Fruit fly (Drosophila melanogaster): ENCODE measurements around the gene Rbsn-5.

The Rbsn-5 gene

dm6 chr2L:8198757-8199156 lies 39.1 kb downstream of the Rbsn-5 start, which contains the start of gene PGAP5 (continued):
- TF ChIP-seq CG13287 (GFP tag; IDR thresholded peaks at IDR 0.05; ENCODE audit: partially characterized antibody), result peak; percentile 99
- no peak for TF ChIP-seq gsb-n (tag; optimal IDR thresholded peaks at IDR 0.05)
- TF ChIP-seq NFAT (GFP tag; IDR thresholded peaks at IDR 0.05), result no peak
- TF ChIP-seq CTCF (GFP tag; optimal IDR thresholded peaks at IDR 0.05), result no peak
- no peak for TF ChIP-seq CG8924 (tag; optimal IDR thresholded peaks at IDR 0.05)
- peak; percentile 47 for TF ChIP-seq MESR4 (GFP tag; optimal IDR thresholded peaks at IDR 0.05)
- TF ChIP-seq pan (optimal IDR thresholded peaks at IDR 0.05), result no peak
- no peak for TF ChIP-seq pan (GFP tag; optimal IDR thresholded peaks at IDR 0.05 in 1 of 2, IDR thresholded peaks at IDR 0.05 in 1 of 2)
- peak; percentile 93 for TF ChIP-seq chinmo (GFP tag; IDR thresholded peaks at IDR 0.05; ENCODE audit: partially characterized antibody)
- no peak for TF ChIP-seq CG12391 (tag; optimal IDR thresholded peaks at IDR 0.05)
- TF ChIP-seq CG34376 (GFP tag; optimal IDR thresholded peaks at IDR 0.05), result peak; percentile 24
- no peak for TF ChIP-seq oc (tag; optimal IDR thresholded peaks at IDR 0.05)
- TF ChIP-seq Dll (GFP tag; IDR thresholded peaks at IDR 0.05; ENCODE audit: partially characterized antibody), result peak; percentile 96
- TF ChIP-seq gcm2 (GFP tag; optimal IDR thresholded peaks at IDR 0.05), result peak; percentile 34
- TF ChIP-seq crp (GFP tag; optimal IDR thresholded peaks at IDR 0.05), result peak in 1 of 2 experiments; percentile 2
- no peak for TF ChIP-seq Optix (GFP tag; IDR thresholded peaks at IDR 0.05)
- peak; percentile 93 for TF ChIP-seq CG10267 (tag; optimal IDR thresholded peaks at IDR 0.05)
- TF ChIP-seq CG2129 (GFP tag; IDR thresholded peaks at IDR 0.05; ENCODE audit: partially characterized antibody), result peak; percentile 94
- peak; percentile 94 for TF ChIP-seq CG6791 (GFP tag; IDR thresholded peaks at IDR 0.05; ENCODE audit: partially characterized antibody)
- no peak for TF ChIP-seq Hmr (GFP tag; optimal IDR thresholded peaks at IDR 0.05)
- TF ChIP-seq CG12071 (GFP tag; optimal IDR thresholded peaks at IDR 0.05), result no peak
- peak; percentile 16 for TF ChIP-seq ems (GFP tag; optimal IDR thresholded peaks at IDR 0.05)
- no peak for TF ChIP-seq Vsx1 (GFP tag; optimal IDR thresholded peaks at IDR 0.05)
- no peak for TF ChIP-seq CG31365 (tag; optimal IDR thresholded peaks at IDR 0.05)
- TF ChIP-seq Xrp1 (GFP tag; IDR thresholded peaks at IDR 0.05), result no peak
- TF ChIP-seq CG12769 (tag; optimal IDR thresholded peaks at IDR 0.05), result no peak
- TF ChIP-seq slbo (GFP tag; IDR thresholded peaks at IDR 0.05), result peak; percentile 42; the same call in 1 of the 2 replicates
- peak; percentile 35 for TF ChIP-seq CG3995 (GFP tag; optimal IDR thresholded peaks at IDR 0.05)
- TF ChIP-seq Hr3 (GFP tag; optimal IDR thresholded peaks at IDR 0.05), result no peak
- TF ChIP-seq Adf1 (GFP tag; IDR thresholded peaks at IDR 0.05), result no peak
- no peak for TF ChIP-seq CG12236 (GFP tag; optimal IDR thresholded peaks at IDR 0.05)
- peak; percentile 60 for TF ChIP-seq CG2120 (GFP tag; optimal IDR thresholded peaks at IDR 0.05)
- no peak for TF ChIP-seq ash1 (GFP tag; optimal IDR thresholded peaks at IDR 0.05)
- peak; percentile 5 for TF ChIP-seq NC2β (GFP tag; optimal IDR thresholded peaks at IDR 0.05)
- no peak for TF ChIP-seq pum (GFP tag; optimal IDR thresholded peaks at IDR 0.05)
- TF ChIP-seq Lhr (GFP tag; optimal IDR thresholded peaks at IDR 0.05), result no peak
- peak; percentile 92 for TF ChIP-seq CG42726 (GFP tag; IDR thresholded peaks at IDR 0.05; ENCODE audit: partially characterized antibody)
- peak; percentile 56 for TF ChIP-seq CG14710 (tag; optimal IDR thresholded peaks at IDR 0.05)
- no peak for TF ChIP-seq wor (GFP tag; IDR thresholded peaks at IDR 0.05)
- no peak for TF ChIP-seq maf-S (GFP tag; optimal IDR thresholded peaks at IDR 0.05)
- peak; percentile 19 for TF ChIP-seq corto (GFP tag; optimal IDR thresholded peaks at IDR 0.05)
- TF ChIP-seq CG10321 (GFP tag; IDR thresholded peaks at IDR 0.05), result no peak
- TF ChIP-seq Pdp1 (GFP tag; optimal IDR thresholded peaks at IDR 0.05), result peak in 1 of 2 experiments; percentile 54
- no peak for TF ChIP-seq CG4730 (GFP tag; IDR thresholded peaks at IDR 0.05)
- TF ChIP-seq CG6654 (GFP tag; optimal IDR thresholded peaks at IDR 0.05), result no peak
- no peak for TF ChIP-seq CG2875 (GFP tag; optimal IDR thresholded peaks at IDR 0.05)
- TF ChIP-seq gce (GFP tag; IDR thresholded peaks at IDR 0.05), result no peak
- TF ChIP-seq gfzf (GFP tag; optimal IDR thresholded peaks at IDR 0.05), result peak; percentile 30
- TF ChIP-seq unpg (GFP tag; optimal IDR thresholded peaks at IDR 0.05), result no peak
- peak; percentile 21 for TF ChIP-seq CG7786 (GFP tag; optimal IDR thresholded peaks at IDR 0.05)
- TF ChIP-seq en (GFP tag; optimal IDR thresholded peaks at IDR 0.05), result no peak

Measured in whole organism, embryonic.